Fruit fly (Drosophila melanogaster): ENCODE data around the gene CG1958.

Gene CG1958

DNA sequence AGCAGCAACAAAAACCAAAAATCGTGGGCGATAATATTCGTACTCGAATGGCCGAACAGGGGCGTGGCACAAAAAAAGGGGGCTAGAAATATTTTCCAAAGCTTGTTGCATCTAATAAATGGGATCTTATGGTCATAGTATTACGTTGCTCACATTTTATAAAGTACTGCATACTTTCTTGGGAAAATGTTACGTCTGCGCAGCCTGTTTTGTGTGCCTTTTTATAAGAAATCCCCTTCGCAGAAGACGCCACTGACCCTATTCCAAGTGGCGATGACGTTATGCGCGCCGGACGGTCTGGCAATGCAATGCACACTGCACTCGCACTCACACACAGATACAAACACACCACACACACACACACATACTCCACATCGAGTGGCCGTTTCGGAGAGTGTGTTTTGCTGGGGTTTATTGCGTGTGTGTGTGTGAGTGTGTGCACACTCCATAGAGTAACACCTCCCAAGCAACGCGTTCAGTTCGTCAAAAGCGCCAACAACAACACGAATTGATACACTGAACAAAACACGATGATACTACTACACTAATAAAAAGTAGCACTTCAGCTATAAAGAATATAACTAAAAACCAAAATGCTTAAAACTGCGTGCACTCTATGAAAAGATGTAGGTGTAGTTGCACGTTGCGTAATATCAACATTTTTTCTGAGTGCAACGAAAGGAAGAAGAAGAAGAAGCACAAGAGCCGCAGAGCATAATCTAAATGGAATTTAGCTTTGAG, 26.6 kb downstream of the CG1958 start (continued):
- TF ChIP-seq Scr (GFP tag; IDR thresholded peaks at IDR 0.05; ENCODE audit: partially characterized antibody) = no peak
- no peak for TF ChIP-seq lov (optimal IDR thresholded peaks at IDR 0.05)
- peak; percentile 91 for TF ChIP-seq lov (GFP tag; IDR thresholded peaks at IDR 0.05)
- TF ChIP-seq CG3995 (GFP tag; optimal IDR thresholded peaks at IDR 0.05) = no peak
- peak in 1 of 2 experiments; percentile 43 for TF ChIP-seq Eip74EF (GFP tag; optimal IDR thresholded peaks at IDR 0.05)
- TF ChIP-seq Hr3 (GFP tag; optimal IDR thresholded peaks at IDR 0.05) = peak; percentile 61
- TF ChIP-seq klu (GFP tag; IDR thresholded peaks at IDR 0.05) = peak; percentile 67
- TF ChIP-seq kah (GFP tag; optimal IDR thresholded peaks at IDR 0.05) = peak; percentile 46
- peak; percentile 52 for TF ChIP-seq sqz (GFP tag; optimal IDR thresholded peaks at IDR 0.05)
- peak; percentile 74 for TF ChIP-seq sob (GFP tag; IDR thresholded peaks at IDR 0.05)
- TF ChIP-seq CG12155 (GFP tag; optimal IDR thresholded peaks at IDR 0.05) = peak; percentile 34
- peak; percentile 83 for TF ChIP-seq Oli (tag; optimal IDR thresholded peaks at IDR 0.05)
- peak; percentile 70 for TF ChIP-seq CG11695 (GFP tag; IDR thresholded peaks at IDR 0.05)
- TF ChIP-seq CG8944 (GFP tag; optimal IDR thresholded peaks at IDR 0.05) = peak; percentile 81
- TF ChIP-seq CG10147 (GFP tag; optimal IDR thresholded peaks at IDR 0.05) = peak; percentile 51
- peak; percentile 45 for TF ChIP-seq Nf-YB (GFP tag; optimal IDR thresholded peaks at IDR 0.05)
- TF ChIP-seq CG6791 (GFP tag; IDR thresholded peaks at IDR 0.05; ENCODE audit: partially characterized antibody) = no peak
- TF ChIP-seq nmo (GFP tag; optimal IDR thresholded peaks at IDR 0.05) = peak; percentile 88
- TF ChIP-seq Hr39 (optimal IDR thresholded peaks at IDR 0.05) = no peak
- TF ChIP-seq p53 (GFP tag; optimal IDR thresholded peaks at IDR 0.05) = peak; percentile 37
- no peak; the same call in 2 of the 3 replicates for TF ChIP-seq C15 (GFP tag; IDR thresholded peaks at IDR 0.05)
- TF ChIP-seq kni (GFP tag; optimal IDR thresholded peaks at IDR 0.05) = peak; percentile 52
- TF ChIP-seq CG10565 (GFP tag; optimal IDR thresholded peaks at IDR 0.05) = peak; percentile 73
- peak; percentile 63 for TF ChIP-seq Aef1 (GFP tag; IDR thresholded peaks at IDR 0.05)
- peak; percentile 22 for TF ChIP-seq Elba2 (GFP tag; optimal IDR thresholded peaks at IDR 0.05)
- TF ChIP-seq bigmax (GFP tag; optimal IDR thresholded peaks at IDR 0.05) = no peak
- peak; percentile 14 for TF ChIP-seq Dek (tag; optimal IDR thresholded peaks at IDR 0.05)
- TF ChIP-seq Camta (GFP tag; optimal IDR thresholded peaks at IDR 0.05) = peak; percentile 73
- TF ChIP-seq Hsf (GFP tag; optimal IDR thresholded peaks at IDR 0.05) = peak; percentile 80
- TF ChIP-seq tup (GFP tag; optimal IDR thresholded peaks at IDR 0.05) = peak; percentile 56
- TF ChIP-seq cg (GFP tag; optimal IDR thresholded peaks at IDR 0.05) = peak; percentile 70
- peak; percentile 83 for TF ChIP-seq CG2202 (tag; optimal IDR thresholded peaks at IDR 0.05)
- peak; percentile 85 for TF ChIP-seq CG8089 (GFP tag; optimal IDR thresholded peaks at IDR 0.05)
- TF ChIP-seq Rx (GFP tag; IDR thresholded peaks at IDR 0.05) = peak; percentile 88
- TF ChIP-seq CG17359 (tag; optimal IDR thresholded peaks at IDR 0.05) = peak; percentile 88
- TF ChIP-seq row (GFP tag; IDR thresholded peaks at IDR 0.05) = peak; percentile 79
- TF ChIP-seq CG10654 (GFP tag; optimal IDR thresholded peaks at IDR 0.05) = peak; percentile 84
- TF ChIP-seq jumu (GFP tag; optimal IDR thresholded peaks at IDR 0.05) = peak; percentile 78
- no peak for TF ChIP-seq mirr (GFP tag; optimal IDR thresholded peaks at IDR 0.05)
- peak; percentile 19 for TF ChIP-seq Fer1 (GFP tag; optimal IDR thresholded peaks at IDR 0.05)
- TF ChIP-seq odd (GFP tag; optimal IDR thresholded peaks at IDR 0.05) = peak; percentile 59
- peak; percentile 77 for TF ChIP-seq Atf3 (GFP tag; optimal IDR thresholded peaks at IDR 0.05)
- peak; percentile 84 for TF ChIP-seq stc (GFP tag; IDR thresholded peaks at IDR 0.05)
- peak; percentile 78 for TF ChIP-seq CG8924 (tag; optimal IDR thresholded peaks at IDR 0.05)
- TF ChIP-seq CG8290 (GFP tag; optimal IDR thresholded peaks at IDR 0.05) = peak; percentile 59
- TF ChIP-seq CG8290 (tag; optimal IDR thresholded peaks at IDR 0.05) = peak; percentile 20 to 76
- no peak; the same call in 2 of the 3 replicates for TF ChIP-seq CG6175 (GFP tag; IDR thresholded peaks at IDR 0.05)
- TF ChIP-seq Lpt (GFP tag; optimal IDR thresholded peaks at IDR 0.05) = peak; percentile 21
- peak; percentile 89 for TF ChIP-seq lmd (GFP tag; IDR thresholded peaks at IDR 0.05)
- TF ChIP-seq CG12219 (GFP tag; optimal IDR thresholded peaks at IDR 0.05) = peak; percentile 74

All from whole organism, embryonic.